Fruit fly (Drosophila melanogaster): ENCODE measurements around the gene vap.

- TF ChIP-seq psq (GFP tag; optimal IDR thresholded peaks at IDR 0.05) (no peak), brk (GFP tag; optimal IDR thresholded peaks at IDR 0.05) (no peak), Mio (GFP tag; optimal IDR thresholded peaks at IDR 0.05) (no peak), pan (optimal IDR thresholded peaks at IDR 0.05) (no peak), Myc (optimal IDR thresholded peaks at IDR 0.05) (no peak), Dif (GFP tag; optimal IDR thresholded peaks at IDR 0.05; ENCODE audit: partially characterized antibody) (no peak), CG9705 (GFP tag; optimal IDR thresholded peaks at IDR 0.05) (no peak), usp (GFP tag; optimal IDR thresholded peaks at IDR 0.05) (no peak), CrebA (GFP tag; optimal IDR thresholded peaks at IDR 0.05; ENCODE audit: borderline replicate concordance) (no peak), Hr83 (GFP tag; optimal IDR thresholded peaks at IDR 0.05; ENCODE audit: poor library complexity, severe bottlenecking) (no peak), CG32264 (GFP tag; optimal IDR thresholded peaks at IDR 0.05) (no peak)
Measured at dm6 chrX:16005551-16006197, at the start of gene vap, which contains the start of gene CG12698.
